Worm (Caenorhabditis elegans): ENCODE results near the gene zig-6.

DNA sequence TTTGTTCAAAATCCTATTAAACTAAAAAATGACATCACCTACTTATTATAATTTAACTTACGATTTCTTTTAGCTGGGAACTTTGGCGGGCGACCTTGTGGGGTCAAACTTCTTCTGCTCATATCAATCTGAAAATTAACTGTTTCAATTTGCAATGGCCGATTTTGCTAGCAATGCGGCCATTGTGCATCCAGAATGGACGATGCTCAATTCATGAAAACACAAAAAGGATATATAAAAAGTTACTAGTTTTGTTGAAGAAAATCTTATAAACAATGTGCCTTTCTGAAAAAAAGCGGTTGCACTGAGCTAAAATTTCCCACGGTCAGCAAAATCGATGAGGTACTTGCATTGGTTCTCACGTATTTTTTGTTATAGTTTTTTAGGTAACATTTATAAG is 34.6 kb downstream of the zig-6 start, which contains the start of gene C31H2.3:
- TF ChIP-seq tab-1 (GFP tag; IDR thresholded peaks at IDR 0.05) (no peak), ztf-29 (GFP tag; IDR thresholded peaks at IDR 0.05) (no peak), T22C8.4 (GFP tag; IDR thresholded peaks at IDR 0.05) (no peak), ref-1 (GFP tag; conservative IDR thresholded peaks at IDR 0.05) (no peak), flt-1 (GFP tag; IDR thresholded peaks at IDR 0.05) (no peak), med-1 (GFP tag; optimal IDR thresholded peaks at IDR 0.05; ENCODE audit: insufficient read depth) (no peak), klf-2 (GFP tag; conservative IDR thresholded peaks at IDR 0.05) (no peak)

Data from whole organism, midembryonic.